Worm (Caenorhabditis elegans): ENCODE data around the gene pdha-1.
A peak's percentile ranks its signal among the peaks of the same experiment; 100 is the strongest.

Gene pdha-1

DNA sequence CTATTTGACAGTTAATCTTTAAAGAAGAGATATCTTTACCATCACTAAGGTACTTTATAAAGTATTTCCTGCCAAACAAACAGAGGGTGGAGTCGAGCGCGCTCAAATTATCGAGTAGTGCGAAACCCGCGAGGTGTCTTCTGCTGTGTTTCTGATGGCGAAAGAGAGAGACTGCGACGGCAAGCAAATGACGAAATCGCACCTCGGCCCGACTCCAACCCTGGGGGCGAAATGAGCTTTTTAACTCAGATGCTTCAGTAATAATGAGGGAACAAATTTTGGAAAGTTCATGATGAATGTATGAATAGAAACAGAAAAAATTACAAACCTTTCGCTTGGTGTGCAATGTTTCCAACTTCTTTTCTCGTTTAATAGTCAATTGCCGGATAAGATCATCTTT is 25.4 kb downstream of the pdha-1 start:
- peak; percentile 18 for TF ChIP-seq C34F6.9 (tag; optimal IDR thresholded peaks at IDR 0.05)
- TF ChIP-seq nhr-77 (tag; optimal IDR thresholded peaks at IDR 0.05): no peak
- TF ChIP-seq nhr-129 (tag; optimal IDR thresholded peaks at IDR 0.05): peak; percentile 85
- no peak for TF ChIP-seq dmd-4 (tag; optimal IDR thresholded peaks at IDR 0.05)
- TF ChIP-seq egl-27 (tag; optimal IDR thresholded peaks at IDR 0.05): peak; percentile 63
- no peak for TF ChIP-seq lin-39 (tag; optimal IDR thresholded peaks at IDR 0.05)
- peak; percentile 71 for TF ChIP-seq lin-13 (GFP tag; optimal IDR thresholded peaks at IDR 0.05)
- TF ChIP-seq mbf-1 (tag; optimal IDR thresholded peaks at IDR 0.05): no peak
- peak; percentile 74 for TF ChIP-seq gmeb-1 (tag; optimal IDR thresholded peaks at IDR 0.05)
- no peak for TF ChIP-seq sem-4 (tag; optimal IDR thresholded peaks at IDR 0.05)
- TF ChIP-seq nhr-10 (tag; optimal IDR thresholded peaks at IDR 0.05): no peak
- no peak for TF ChIP-seq aly-2 (tag; optimal IDR thresholded peaks at IDR 0.05)
- peak; percentile 51 for TF ChIP-seq lsy-2 (tag; optimal IDR thresholded peaks at IDR 0.05)
- TF ChIP-seq mdl-1 (tag; optimal IDR thresholded peaks at IDR 0.05): peak; percentile 24 to 34
- TF ChIP-seq elt-1 (tag; optimal IDR thresholded peaks at IDR 0.05): no peak
- no peak for TF ChIP-seq nhr-12 (tag; optimal IDR thresholded peaks at IDR 0.05)
- no peak for TF ChIP-seq lin-11 (tag; optimal IDR thresholded peaks at IDR 0.05)
- TF ChIP-seq Y55F3AM.14 (GFP tag; optimal IDR thresholded peaks at IDR 0.05): no peak
- TF ChIP-seq elt-3 (tag; optimal IDR thresholded peaks at IDR 0.05): no peak
- TF ChIP-seq nhr-6 (tag; optimal IDR thresholded peaks at IDR 0.05): no peak
- TF ChIP-seq F13H6.1 (tag; optimal IDR thresholded peaks at IDR 0.05): peak; percentile 63
- no peak for TF ChIP-seq unc-62 (GFP tag; optimal IDR thresholded peaks at IDR 0.05)
- no peak for TF ChIP-seq R02D3.7 (tag; optimal IDR thresholded peaks at IDR 0.05)
- no peak for TF ChIP-seq nhr-237 (tag; optimal IDR thresholded peaks at IDR 0.05)
- peak; percentile 67 for TF ChIP-seq sma-9 (GFP tag; optimal IDR thresholded peaks at IDR 0.05)
- TF ChIP-seq sma-9 (tag; optimal IDR thresholded peaks at IDR 0.05): no peak
- no peak for TF ChIP-seq peb-1 (tag; optimal IDR thresholded peaks at IDR 0.05)
- TF ChIP-seq ceh-16 (tag; optimal IDR thresholded peaks at IDR 0.05): peak; percentile 12
- TF ChIP-seq fos-1 (tag; optimal IDR thresholded peaks at IDR 0.05): peak; percentile 78
- TF ChIP-seq zag-1 (tag; optimal IDR thresholded peaks at IDR 0.05): no peak
- TF ChIP-seq unc-55 (GFP tag; optimal IDR thresholded peaks at IDR 0.05): peak; percentile 64
- TF ChIP-seq unc-39 (tag; optimal IDR thresholded peaks at IDR 0.05): no peak
- TF ChIP-seq mab-5 (tag; optimal IDR thresholded peaks at IDR 0.05): no peak
- TF ChIP-seq nhr-25 (tag; optimal IDR thresholded peaks at IDR 0.05): peak; percentile 59
- TF ChIP-seq crh-2 (tag; optimal IDR thresholded peaks at IDR 0.05): peak; percentile 69
- no peak for TF ChIP-seq ztf-11 (tag; optimal IDR thresholded peaks at IDR 0.05)
- TF ChIP-seq nhr-11 (tag; optimal IDR thresholded peaks at IDR 0.05): no peak
- TF ChIP-seq ceh-82 (tag; optimal IDR thresholded peaks at IDR 0.05): no peak
- TF ChIP-seq nhr-21 (tag; optimal IDR thresholded peaks at IDR 0.05): peak; percentile 55
- peak; percentile 84 for TF ChIP-seq sma-3 (GFP tag; optimal IDR thresholded peaks at IDR 0.05)
- peak; percentile 14 for TF ChIP-seq skn-1 (tag; optimal IDR thresholded peaks at IDR 0.05)
- peak; percentile 28 for TF ChIP-seq blmp-1 (tag; optimal IDR thresholded peaks at IDR 0.05; ENCODE audit: insufficient read depth)
- TF ChIP-seq ama-1 (optimal IDR thresholded peaks at IDR 0.05): peak; percentile 84
- no peak for TF ChIP-seq nhr-23 (tag; optimal IDR thresholded peaks at IDR 0.05)
- TF ChIP-seq ztf-4 (tag; optimal IDR thresholded peaks at IDR 0.05): no peak
- peak; percentile 98 for TF ChIP-seq snpc-4 (tag; optimal IDR thresholded peaks at IDR 0.05)
- no peak for TF ChIP-seq ztf-1 (GFP tag; conservative IDR thresholded peaks at IDR 0.05)

- TF ChIP-seq aly-2 (tag; optimal IDR thresholded peaks at IDR 0.05) (no peak), nhr-6 (tag; optimal IDR thresholded peaks at IDR 0.05) (no peak), nhr-11 (tag; optimal IDR thresholded peaks at IDR 0.05) (no peak), sma-3 (GFP tag; optimal IDR thresholded peaks at IDR 0.05) (no peak), gmeb-1 (tag; optimal IDR thresholded peaks at IDR 0.05) (no peak), ztf-4 (tag; optimal IDR thresholded peaks at IDR 0.05) (no peak), Y55F3AM.14 (GFP tag; optimal IDR thresholded peaks at IDR 0.05) (no peak), fos-1 (tag; optimal IDR thresholded peaks at IDR 0.05) (no peak), R02D3.7 (tag; optimal IDR thresholded peaks at IDR 0.05) (no peak)
Measured at ce11 chrII:8092537-8092936, 26.5 kb downstream of the pdha-1 start, which contains the start of gene ltd-1. TSS of gene ltd-1 (minus strand) at chrII:8092754.
